Worm (Caenorhabditis elegans): Measurements from ENCODE around the gene gpla-1.

gpla-1 gene

DNA sequence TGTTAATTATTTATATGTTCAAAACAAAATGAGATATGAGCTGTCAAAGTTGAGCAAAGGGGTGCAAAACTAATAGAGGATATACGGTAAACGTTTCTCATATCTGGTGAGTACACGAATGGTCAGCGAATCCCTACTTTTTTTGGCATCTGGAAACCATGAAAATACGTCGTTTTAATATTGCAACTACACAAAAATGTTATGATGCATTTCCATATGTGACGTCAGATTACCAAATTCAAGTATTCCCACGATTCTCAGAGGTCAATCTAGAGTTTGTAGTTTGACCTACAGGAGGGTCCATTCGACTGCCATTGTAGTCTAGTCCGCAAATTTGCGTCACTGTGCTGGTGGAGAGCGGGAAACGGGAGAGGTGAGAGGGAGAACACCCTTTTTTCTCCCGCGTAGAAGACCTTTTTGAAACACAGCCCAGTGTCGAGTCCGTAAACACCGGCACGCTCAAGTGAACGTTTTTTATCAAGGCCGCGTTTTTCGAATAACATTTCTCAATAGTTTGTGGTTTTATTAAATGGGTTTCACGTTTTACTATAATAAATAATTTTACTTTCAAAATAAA is 41.2 kb downstream of the gpla-1 start (continued):
- no peak for TF ChIP-seq ceh-28 (tag; optimal IDR thresholded peaks at IDR 0.05)
- TF ChIP-seq Y75B8A.6 (GFP tag; IDR thresholded peaks at IDR 0.05), result no peak
- TF ChIP-seq ceh-32 (tag; optimal IDR thresholded peaks at IDR 0.05; ENCODE audit: poor library complexity), result no peak
- no peak for TF ChIP-seq zip-2 (tag; optimal IDR thresholded peaks at IDR 0.05)
- no peak for TF ChIP-seq daf-19 (GFP tag; conservative IDR thresholded peaks at IDR 0.05)
- peak; percentile 26 for TF ChIP-seq nhr-25 (tag; optimal IDR thresholded peaks at IDR 0.05; ENCODE audit: borderline replicate concordance, insufficient read depth)
- TF ChIP-seq lin-39 (tag; optimal IDR thresholded peaks at IDR 0.05), result no peak
- no peak for TF ChIP-seq snpc-4 (tag; optimal IDR thresholded peaks at IDR 0.05)
- TF ChIP-seq lim-7 (GFP tag; IDR thresholded peaks at IDR 0.05), result no peak
- TF ChIP-seq D1046.2 (GFP tag; IDR thresholded peaks at IDR 0.05), result no peak
- no peak for TF ChIP-seq duxl-1 (tag; optimal IDR thresholded peaks at IDR 0.05; ENCODE audit: poor library complexity)
- TF ChIP-seq hlh-11 (tag; optimal IDR thresholded peaks at IDR 0.05), result peak; percentile 72
- TF ChIP-seq spr-1 (tag; optimal IDR thresholded peaks at IDR 0.05), result no peak
- TF ChIP-seq unc-130 (GFP tag; optimal IDR thresholded peaks at IDR 0.05), result no peak
- TF ChIP-seq dmd-9 (GFP tag; IDR thresholded peaks at IDR 0.05), result 0 out of 2 replicates have a peak, but pooled peaks have one; percentile 29
- no peak for TF ChIP-seq tag-97 (GFP tag; IDR thresholded peaks at IDR 0.05)
- no peak for TF ChIP-seq Y105C5A.15 (GFP tag; IDR thresholded peaks at IDR 0.05)
- TF ChIP-seq ama-1 (optimal IDR thresholded peaks at IDR 0.05), result no peak
- TF ChIP-seq nhr-237 (tag; optimal IDR thresholded peaks at IDR 0.05), result no peak
- peak in 1 of 2 experiments; percentile 96 for TF ChIP-seq unc-62 (GFP tag; optimal IDR thresholded peaks at IDR 0.05 in 1 of 2)
- TF ChIP-seq unc-62 (tag; optimal IDR thresholded peaks at IDR 0.05), result no peak
- 0 out of 2 replicates have a peak, but pooled peaks have one; percentile 24 for TF ChIP-seq tra-1 (GFP tag; IDR thresholded peaks at IDR 0.05)
- TF ChIP-seq zip-11 (GFP tag; IDR thresholded peaks at IDR 0.05), result no peak
- TF ChIP-seq mxl-2 (GFP tag; conservative IDR thresholded peaks at IDR 0.05), result no peak
- no peak for TF ChIP-seq nhr-42 (GFP tag; IDR thresholded peaks at IDR 0.05)
- TF ChIP-seq skn-1 (tag; optimal IDR thresholded peaks at IDR 0.05), result no peak
- TF ChIP-seq ztf-11 (tag; optimal IDR thresholded peaks at IDR 0.05), result no peak
- no peak for TF ChIP-seq nhr-11 (tag; optimal IDR thresholded peaks at IDR 0.05)
- TF ChIP-seq zfp-2 (tag; optimal IDR thresholded peaks at IDR 0.05), result no peak
- TF ChIP-seq F37D6.2 (tag; optimal IDR thresholded peaks at IDR 0.05), result no peak
- TF ChIP-seq T26A8.4 (GFP tag; IDR thresholded peaks at IDR 0.05), result no peak
- no peak for TF ChIP-seq ceh-82 (tag; optimal IDR thresholded peaks at IDR 0.05)
- TF ChIP-seq dmd-6 (GFP tag; IDR thresholded peaks at IDR 0.05), result peak; percentile 45; the same call in 1 of the 2 replicates
- TF ChIP-seq zfp-3 (GFP tag; conservative IDR thresholded peaks at IDR 0.05), result no peak
- TF ChIP-seq pqm-1 (tag; optimal IDR thresholded peaks at IDR 0.05), result no peak
- TF ChIP-seq dve-1 (tag; optimal IDR thresholded peaks at IDR 0.05; ENCODE audit: insufficient read depth), result peak; percentile 54
- no peak for TF ChIP-seq ctbp-1 (GFP tag; IDR thresholded peaks at IDR 0.05)
- TF ChIP-seq fos-1 (tag; optimal IDR thresholded peaks at IDR 0.05), result no peak
- no peak for TF ChIP-seq hmg-1.1 (GFP tag; IDR thresholded peaks at IDR 0.05)
- no peak for TF ChIP-seq lin-29 (GFP tag; IDR thresholded peaks at IDR 0.05)
- TF ChIP-seq Y5F2A.4 (GFP tag; optimal IDR thresholded peaks at IDR 0.05), result no peak
- no peak for TF ChIP-seq lin-13 (GFP tag; optimal IDR thresholded peaks at IDR 0.05)
- no peak for TF ChIP-seq zag-1 (tag; optimal IDR thresholded peaks at IDR 0.05)
- no peak for TF ChIP-seq F44E2.7 (GFP tag; IDR thresholded peaks at IDR 0.05)
- TF ChIP-seq attf-4 (tag; optimal IDR thresholded peaks at IDR 0.05), result no peak

Measured in whole organism, L4 larva.